Worm (Caenorhabditis elegans): ENCODE results near the gene sec-3.
A peak's percentile ranks its signal among the peaks of the same experiment; 100 is the strongest.

The sec-3 gene

ce11 chrX:3116033-3116876 is 16.6 kb upstream of the sec-3 start, which contains the start of gene mai-1 (continued):
- TF ChIP-seq K11D2.4 (GFP tag; IDR thresholded peaks at IDR 0.05) (peak; percentile 36; the same call in 1 of the 2 replicates), lin-40 (tag; optimal IDR thresholded peaks at IDR 0.05) (peak; percentile 39), madf-3 (GFP tag; IDR thresholded peaks at IDR 0.05) (0 out of 2 replicates have a peak, but pooled peaks have one; percentile 35), egrh-3 (GFP tag; IDR thresholded peaks at IDR 0.05) (peak; percentile 65), gei-17 (GFP tag; optimal IDR thresholded peaks at IDR 0.05) (no peak), F49E8.2 (tag; optimal IDR thresholded peaks at IDR 0.05; ENCODE audit: insufficient read depth) (no peak), nhr-80 (tag; optimal IDR thresholded peaks at IDR 0.05) (no peak), mcd-1 (GFP tag; IDR thresholded peaks at IDR 0.05) (peak; percentile 64), egl-44 (GFP tag; IDR thresholded peaks at IDR 0.05) (0 out of 2 replicates have a peak, but pooled peaks have one; percentile 37), zfh-2 (GFP tag; conservative IDR thresholded peaks at IDR 0.05) (peak; percentile 92), C17E4.6 (GFP tag; IDR thresholded peaks at IDR 0.05) (no peak), lin-26 (GFP tag; IDR thresholded peaks at IDR 0.05) (peak; percentile 59), unc-62 (GFP tag; optimal IDR thresholded peaks at IDR 0.05) (no peak), B0336.3 (GFP tag; IDR thresholded peaks at IDR 0.05) (0 out of 2 replicates have a peak, but pooled peaks have one; percentile 30), ceh-58 (GFP tag; IDR thresholded peaks at IDR 0.05) (no peak), snpc-1.3 (tag; optimal IDR thresholded peaks at IDR 0.05; ENCODE audit: insufficient read depth) (no peak), rec-8 (tag; optimal IDR thresholded peaks at IDR 0.05) (no peak), F57A8.1 (GFP tag; optimal IDR thresholded peaks at IDR 0.05) (no peak), lsl-1 (GFP tag; optimal IDR thresholded peaks at IDR 0.05) (no peak)

ce11 chrX:3115134-3116032 is 15.7 kb upstream of the sec-3 start:
- peak in 1 of 3 experiments; percentile 6 for TF ChIP-seq lin-35 (GFP tag; optimal IDR thresholded peaks at IDR 0.05)
- TF ChIP-seq ceh-27 (GFP tag; optimal IDR thresholded peaks at IDR 0.05): no peak
- TF ChIP-seq nhr-80 (tag; optimal IDR thresholded peaks at IDR 0.05): peak; percentile 23
- TF ChIP-seq nfyb-1 (GFP tag; IDR thresholded peaks at IDR 0.05): no peak; the same call in 1 of the 2 replicates
- TF ChIP-seq lin-26 (GFP tag; IDR thresholded peaks at IDR 0.05): peak; percentile 35; the same call in 1 of the 2 replicates
- TF ChIP-seq ekl-4 (GFP tag; IDR thresholded peaks at IDR 0.05): peak; percentile 6; the same call in 1 of the 2 replicates
- TF ChIP-seq atf-7 (tag; optimal IDR thresholded peaks at IDR 0.05): peak; percentile 33
- 0 out of 2 replicates have a peak, but pooled peaks have one; percentile 5 for TF ChIP-seq let-526 (GFP tag; IDR thresholded peaks at IDR 0.05)
- peak; percentile 19 for TF ChIP-seq ZK185.1 (tag; optimal IDR thresholded peaks at IDR 0.05; ENCODE audit: poor library complexity, severe bottlenecking)
- TF ChIP-seq cebp-1 (GFP tag; IDR thresholded peaks at IDR 0.05): peak; percentile 48; the same call in 1 of the 2 replicates
- TF ChIP-seq cebp-1 (tag; optimal IDR thresholded peaks at IDR 0.05): peak; percentile 75
- TF ChIP-seq zfh-2 (GFP tag; conservative IDR thresholded peaks at IDR 0.05): peak; percentile 59
- TF ChIP-seq C06A6.2 (GFP tag; conservative IDR thresholded peaks at IDR 0.05): peak; percentile 37; the same call in 1 of the 2 replicates
- TF ChIP-seq lin-40 (tag; optimal IDR thresholded peaks at IDR 0.05): no peak
- TF ChIP-seq dox-1 (GFP tag; IDR thresholded peaks at IDR 0.05): peak; percentile 27; the same call in 1 of the 2 replicates
- no peak for TF ChIP-seq T07F8.4 (tag; optimal IDR thresholded peaks at IDR 0.05)
- no peak for TF ChIP-seq attf-5 (GFP tag; optimal IDR thresholded peaks at IDR 0.05)
- TF ChIP-seq mcd-1 (GFP tag; IDR thresholded peaks at IDR 0.05): peak; percentile 25; the same call in 1 of the 2 replicates
- peak; percentile 58 for TF ChIP-seq Y53G8AR.9 (GFP tag; conservative IDR thresholded peaks at IDR 0.05)
- TF ChIP-seq nhr-179 (tag; optimal IDR thresholded peaks at IDR 0.05): no peak
- TF ChIP-seq tlf-1 (GFP tag; optimal IDR thresholded peaks at IDR 0.05): peak; percentile 22
- 0 out of 2 replicates have a peak, but pooled peaks have one; percentile 18 for TF ChIP-seq Y56A3A.18 (GFP tag; IDR thresholded peaks at IDR 0.05)
- peak; percentile 29; the same call in 1 of the 2 replicates for TF ChIP-seq hmg-1.2 (GFP tag; IDR thresholded peaks at IDR 0.05)
- TF ChIP-seq ama-1 (optimal IDR thresholded peaks at IDR 0.05): peak; percentile 83
- no peak for TF ChIP-seq ama-1 (GFP tag; optimal IDR thresholded peaks at IDR 0.05)
- peak; percentile 26; the same call in 1 of the 2 replicates for TF ChIP-seq lir-1 (GFP tag; conservative IDR thresholded peaks at IDR 0.05)
- TF ChIP-seq zim-3 (tag; optimal IDR thresholded peaks at IDR 0.05): peak; percentile 22

All from whole organism, young adult.